Fruit fly (Drosophila melanogaster) whole organism, embryonic: Measurements from ENCODE around the gene alpha-Est9.

Experiments used
- Atf-2 ChIP-seq: fragments of 200-800 bp; sonication (Bioruptor generic); optimal IDR thresholded peaks from 2 replicates; lab custom pipeline; 2016; ENCODE audit warnings: missing biosample characterization, missing genetic modification characterization
- Atf3 ChIP-seq: fragments of 200-800 bp; sonication (Bioruptor generic); optimal IDR thresholded peaks from 3 replicates; lab custom pipeline; 2016; ENCODE audit warnings: missing biosample characterization, missing genetic modification characterization
- CG10267 ChIP-seq: fragments of 200-800 bp; sonication (Bioruptor generic); optimal IDR thresholded peaks from 2 replicates; lab custom pipeline; 2018; ENCODE audit warnings: missing biosample characterization, mild to moderate bottlenecking, missing genetic modification characterization, moderate library complexity
- CG10321 ChIP-seq: fragments of 200-800 bp; sonication (Bioruptor generic); IDR thresholded peaks from 2 replicates; pipeline ENCODE4 v1.3.6; 2022; ENCODE audit warnings: missing biosample characterization, missing genetic modification characterization
- CG12659 ChIP-seq: fragments of 200-800 bp; sonication (Bioruptor generic); optimal IDR thresholded peaks from 3 replicates; lab custom pipeline; 2017; ENCODE audit warnings: mild to moderate bottlenecking, missing biosample characterization, missing genetic modification reagents, missing genetic modification characterization
- CG12942 ChIP-seq: fragments of 200-800 bp; sonication (Bioruptor generic); optimal IDR thresholded peaks from 3 replicates; lab custom pipeline; 2016; ENCODE audit warnings: missing biosample characterization, missing genetic modification characterization
- CG13287 ChIP-seq: fragments of 200-800 bp; sonication (Bioruptor generic); IDR thresholded peaks from 2 replicates; pipeline ENCODE4 v1.3.6; 2022; ENCODE audit warnings: missing biosample characterization, missing genetic modification characterization; ENCODE audit not compliant: partially characterized antibody
- CG16815 ChIP-seq: fragments of 200-800 bp; sonication (Bioruptor generic); optimal IDR thresholded peaks from 3 replicates; lab custom pipeline; 2017; ENCODE audit warnings: missing biosample characterization, mild to moderate bottlenecking, missing genetic modification characterization
- CG17568 ChIP-seq: fragments of 200-800 bp; sonication (Bioruptor generic); optimal IDR thresholded peaks from 2 replicates; lab custom pipeline; 2018; ENCODE audit warnings: missing biosample characterization, mild to moderate bottlenecking, missing genetic modification characterization, moderate library complexity
- CG3281 ChIP-seq: fragments of 200-800 bp; sonication (Bioruptor generic); optimal IDR thresholded peaks from 3 replicates; lab custom pipeline; 2017; ENCODE audit warnings: missing biosample characterization, mild to moderate bottlenecking, missing genetic modification characterization
- CG3726 ChIP-seq: fragments of 200-800 bp; sonication (Bioruptor generic); IDR thresholded peaks from 3 replicates; pipeline ENCODE4, ENCODE4 v1.3.6; 2022; ENCODE audit warnings: missing biosample characterization, missing genetic modification characterization
- CG5180 ChIP-seq: fragments of 200-800 bp; sonication (Bioruptor generic); optimal IDR thresholded peaks from 3 replicates; lab custom pipeline; 2017; ENCODE audit warnings: missing biosample characterization, missing genetic modification characterization, mild to moderate bottlenecking, moderate library complexity, missing genetic modification reagents
- CG6765 ChIP-seq: fragments of 200-800 bp; sonication (Bioruptor generic); optimal IDR thresholded peaks from 3 replicates; lab custom pipeline; 2017; ENCODE audit warnings: missing biosample characterization, mild to moderate bottlenecking, missing genetic modification characterization
- CG8281 ChIP-seq: fragments of 200-800 bp; sonication (Bioruptor generic); optimal IDR thresholded peaks from 2 replicates; lab custom pipeline; 2018; ENCODE audit warnings: missing biosample characterization, mild to moderate bottlenecking, missing genetic modification characterization, moderate library complexity
- CG9215 ChIP-seq: fragments of 200-800 bp; sonication (Bioruptor generic); IDR thresholded peaks from 2 replicates; pipeline ENCODE4 v1.3.6; 2022; ENCODE audit warnings: missing biosample characterization, missing genetic modification characterization
- Camta ChIP-seq: fragments of 200-800 bp; sonication (Bioruptor generic); optimal IDR thresholded peaks from 2 replicates; lab custom pipeline; 2016; ENCODE audit warnings: missing biosample characterization, missing genetic modification characterization
- Dip2 ChIP-seq: fragments of 200-800 bp; sonication (Bioruptor generic); IDR thresholded peaks from 2 replicates; pipeline ENCODE4 v1.3.6; 2022; ENCODE audit warnings: missing biosample characterization, missing genetic modification characterization
- Doc2 ChIP-seq: fragments of 200-800 bp; sonication (Bioruptor generic); IDR thresholded peaks from 2 replicates; pipeline ENCODE4 v1.3.6; 2022; ENCODE audit warnings: missing biosample characterization, missing genetic modification characterization
- Dref ChIP-seq: fragments of 200-800 bp; sonication (Bioruptor generic); IDR thresholded peaks from 2 replicates; pipeline ENCODE4 v1.3.6; 2022; ENCODE audit warnings: missing biosample characterization, missing genetic modification characterization
- E2f1 ChIP-seq: fragments of 200-800 bp; sonication (Bioruptor generic); IDR thresholded peaks from 2 replicates; pipeline ENCODE4 v1.3.6; 2022; ENCODE audit warnings: missing biosample characterization, missing genetic modification characterization
- ERR ChIP-seq: fragments of 200-800 bp; sonication (Bioruptor generic); optimal IDR thresholded peaks from 2 replicates; lab custom pipeline; 2016; ENCODE audit warnings: missing biosample characterization, missing genetic modification characterization
- Elba2 ChIP-seq: fragments of 200-800 bp; sonication (Bioruptor generic); optimal IDR thresholded peaks from 3 replicates; lab custom pipeline; 2016; ENCODE audit warnings: missing biosample characterization, missing genetic modification characterization
- Fer1 ChIP-seq: fragments of 200-800 bp; sonication (Bioruptor generic); optimal IDR thresholded peaks from 2 replicates; lab custom pipeline; 2017; ENCODE audit warnings: missing biosample characterization, mild to moderate bottlenecking, missing genetic modification characterization
- Opbp ChIP-seq: fragments of 200-800 bp; sonication (Bioruptor generic); IDR thresholded peaks from 3 replicates; pipeline ENCODE4 v1.3.6; 2022; ENCODE audit warnings: missing biosample characterization, missing genetic modification characterization; ENCODE audit not compliant: partially characterized antibody
- Ravus ChIP-seq: fragments of 200-800 bp; sonication (Bioruptor generic); IDR thresholded peaks from 2 replicates; pipeline ENCODE4 v1.3.6; 2022; ENCODE audit warnings: missing biosample characterization, missing genetic modification characterization
- YL-1 ChIP-seq: fragments of 200-800 bp; sonication (Bioruptor generic); optimal IDR thresholded peaks from 3 replicates; lab custom pipeline; 2017; ENCODE audit warnings: missing biosample characterization, mild to moderate bottlenecking, missing genetic modification characterization
- ato ChIP-seq: fragments of 200-800 bp; sonication (Bioruptor generic); IDR thresholded peaks from 2 replicates; pipeline ENCODE4 v1.3.6; 2022; ENCODE audit warnings: missing biosample characterization, missing genetic modification characterization; ENCODE audit not compliant: partially characterized antibody
- dm ChIP-seq: fragments of 200-800 bp; sonication (Bioruptor generic); optimal IDR thresholded peaks from 3 replicates; lab custom pipeline; 2016; ENCODE audit warnings: missing biosample characterization, missing genetic modification characterization
- eve ChIP-seq, 2 experiments: fragments of >200 bp; optimal IDR thresholded peaks; 2 replicates each; lab custom pipeline; 2017; ENCODE audit warnings: missing biosample characterization in 2 of 2, missing genetic modification characterization in 2 of 2
- gce ChIP-seq: fragments of 200-800 bp; sonication (Bioruptor generic); IDR thresholded peaks from 3 replicates; pipeline ENCODE4 v1.3.6; 2022; ENCODE audit warnings: missing biosample characterization, missing genetic modification characterization
- gsb ChIP-seq: fragments of 200-800 bp; sonication (Bioruptor generic); IDR thresholded peaks from 2 replicates; pipeline ENCODE4 v1.3.6; 2022; ENCODE audit warnings: missing biosample characterization, missing genetic modification characterization
- h ChIP-seq: fragments of >200 bp; optimal IDR thresholded peaks from 2 replicates; lab custom pipeline; 2017
- inv ChIP-seq: fragments of 200-800 bp; sonication (Bioruptor generic); IDR thresholded peaks from 2 replicates; pipeline ENCODE4 v1.3.6; 2022; ENCODE audit warnings: missing biosample characterization, missing genetic modification characterization; ENCODE audit not compliant: partially characterized antibody
- lbe ChIP-seq: fragments of 200-800 bp; sonication (Bioruptor generic); optimal IDR thresholded peaks from 2 replicates; lab custom pipeline; 2016; ENCODE audit warnings: missing biosample characterization, mild to moderate bottlenecking, missing genetic modification characterization
- lola ChIP-seq, 3 experiments: fragments of >200 bp in 2 of 3; fragments of 200-800 bp in 1 of 3; sonication (Bioruptor generic) in 1 of 3; optimal IDR thresholded peaks; 2 replicates each; lab custom pipeline; 2017 to 2019; ENCODE audit warnings: missing biosample characterization in 3 of 3, missing genetic modification characterization in 3 of 3, mild to moderate bottlenecking in 1 of 3, moderate library complexity in 1 of 3
- mam ChIP-seq: fragments of 200-800 bp; sonication (Bioruptor generic); optimal IDR thresholded peaks from 3 replicates; lab custom pipeline; 2016; ENCODE audit warnings: missing biosample characterization, missing genetic modification characterization
- nerfin-2 ChIP-seq: fragments of 200-800 bp; sonication (Bioruptor generic); IDR thresholded peaks from 2 replicates; pipeline ENCODE4 v1.3.6; 2022; ENCODE audit warnings: missing biosample characterization, missing genetic modification characterization; ENCODE audit not compliant: partially characterized antibody
- slou ChIP-seq: fragments of 200-800 bp; sonication (Bioruptor generic); optimal IDR thresholded peaks from 3 replicates; lab custom pipeline; 2016; ENCODE audit warnings: missing biosample characterization, missing genetic modification characterization
- tap ChIP-seq: fragments of 200-800 bp; optimal IDR thresholded peaks from 3 replicates; lab custom pipeline; 2019; ENCODE audit warnings: missing biosample characterization, mild to moderate bottlenecking, missing genetic modification characterization, moderate library complexity
- ttk ChIP-seq: fragments of 200-800 bp; sonication (Bioruptor generic); IDR thresholded peaks from 2 replicates; pipeline ENCODE4 v2.1.2; 2022; ENCODE audit warnings: missing biosample characterization, missing genetic modification characterization

Gene alpha-Est9

dm6 chr3R:7471894-7472293, 33.0 kb downstream of the alpha-Est9 start (continued):
- TF ChIP-seq tap (tag; lab: Kevin White, UChicago) (no peak), Doc2 (GFP tag; lab: Robert Waterston, UW) (no peak), ato (GFP tag; lab: Robert Waterston, UW) (peak; percentile 74; the same call in 1 of the 2 replicates), lbe (GFP tag; lab: Kevin White, UChicago) (no peak), CG13287 (GFP tag; lab: Robert Waterston, UW) (peak; percentile 34; the same call in 1 of the 2 replicates), CG12659 (GFP tag; lab: Kevin White, UChicago) (no peak), Elba2 (GFP tag; lab: Kevin White, UChicago) (no peak), mam (GFP tag; lab: Kevin White, UChicago) (no peak), nerfin-2 (peak; percentile 76), h (lab: Kevin White, UChicago) (no peak), CG3281 (GFP tag; lab: Kevin White, UChicago) (no peak), ERR (GFP tag; lab: Kevin White, UChicago) (no peak), ttk (no peak), Ravus (GFP tag; lab: Robert Waterston, UW) (no peak), gce (no peak), Fer1 (GFP tag; lab: Kevin White, UChicago) (no peak), CG16815 (GFP tag; lab: Kevin White, UChicago) (no peak), Dref (GFP tag; lab: Robert Waterston, UW) (no peak), CG10267 (tag; lab: Kevin White, UChicago) (no peak), CG17568 (GFP tag; lab: Kevin White, UChicago) (no peak), Dip2 (GFP tag; lab: Robert Waterston, UW) (no peak), E2f1 (GFP tag; lab: Robert Waterston, UW) (no peak), CG8281 (tag; lab: Kevin White, UChicago) (peak; percentile 46), CG5180 (GFP tag; lab: Kevin White, UChicago) (no peak), eve (GFP tag; optimal IDR thresholded peaks at IDR 0.05; lab: Kevin White, UChicago) (peak in 1 of 2 experiments; percentile 13), CG9215 (GFP tag; lab: Robert Waterston, UW) (no peak), CG10321 (GFP tag; lab: Robert Waterston, UW) (no peak), gsb (no peak), Camta (GFP tag; lab: Kevin White, UChicago) (no peak), inv (GFP tag; lab: Robert Waterston, UW) (0 out of 2 replicates have a peak, but pooled peaks have one; percentile 30), CG3726 (GFP tag; lab: Robert Waterston, UW) (no peak), CG6765 (GFP tag; lab: Kevin White, UChicago) (no peak), dm (GFP tag; lab: Kevin White, UChicago) (no peak), Atf-2 (GFP tag; lab: Kevin White, UChicago) (no peak), CG12942 (no peak), YL-1 (GFP tag; lab: Kevin White, UChicago) (no peak), lola (GFP tag; optimal IDR thresholded peaks at IDR 0.05; lab: Kevin White, UChicago) (no peak), Atf3 (GFP tag; lab: Kevin White, UChicago) (no peak), slou (no peak), Opbp (GFP tag; lab: Robert Waterston, UW) (peak; percentile 76; the same call in 2 of the 3 replicates)
- TF ChIP-seq, all 482 proteins: peak for 29
